Fruit fly (Drosophila melanogaster) whole organism, prepupa: ENCODE data around the gene CG15734.
"Not testable (repeated sequence)": the region's sequence is repeated elsewhere in the genome, so short reads cannot be mapped to it uniquely, and the experiment has no call there.

Experiments
- Blimp-1 ChIP-seq: fragments of 200-800 bp; sonication (Bioruptor generic); optimal IDR thresholded peaks from 3 replicates; lab custom pipeline; 2017; ENCODE audit warnings: missing biosample characterization, missing genetic modification characterization, mild to moderate bottlenecking, moderate library complexity, missing genetic modification reagents
- CG10631 ChIP-seq: fragments of 200-800 bp; sonication (Bioruptor generic); optimal IDR thresholded peaks from 2 replicates; lab custom pipeline; 2016; ENCODE audit warnings: missing biosample characterization, missing genetic modification characterization
- CG10669 ChIP-seq: fragments of 200-800 bp; sonication (Bioruptor generic); optimal IDR thresholded peaks from 3 replicates; lab custom pipeline; 2018; ENCODE audit warnings: missing biosample characterization, mild to moderate bottlenecking, missing genetic modification characterization, moderate library complexity
- CG11294 ChIP-seq: fragments of 200-800 bp; sonication (Bioruptor generic); IDR thresholded peaks from 2 replicates; pipeline ENCODE4 v1.3.6; 2022; ENCODE audit warnings: missing biosample characterization, missing genetic modification characterization
- CG11762 ChIP-seq: fragments of 200-800 bp; sonication (Bioruptor generic); optimal IDR thresholded peaks from 3 replicates; lab custom pipeline; 2016; ENCODE audit warnings: missing biosample characterization, missing genetic modification characterization; ENCODE audit not compliant: insufficient read depth
- CG6163 ChIP-seq: fragments of 200-800 bp; sonication (Bioruptor generic); IDR thresholded peaks from 3 replicates; pipeline ENCODE4 v1.3.6; 2022; ENCODE audit warnings: missing biosample characterization, missing genetic modification characterization
- CG6276 ChIP-seq: fragments of 200-800 bp; sonication (Bioruptor generic); optimal IDR thresholded peaks from 2 replicates; lab custom pipeline; 2017; ENCODE audit warnings: missing biosample characterization, mild to moderate bottlenecking, missing genetic modification characterization
- CG6808 ChIP-seq: fragments of 200-800 bp; sonication (Bioruptor generic); optimal IDR thresholded peaks from 3 replicates; lab custom pipeline; 2017; ENCODE audit warnings: missing biosample characterization, missing genetic modification characterization, mild to moderate bottlenecking, moderate library complexity, missing genetic modification reagents
- CG6854 ChIP-seq: fragments of 200-800 bp; sonication (Bioruptor generic); optimal IDR thresholded peaks from 2 replicates; lab custom pipeline; 2017; ENCODE audit warnings: missing biosample characterization, mild to moderate bottlenecking, missing genetic modification characterization
- CG8119 ChIP-seq: fragments of 200-800 bp; sonication (Bioruptor generic); IDR thresholded peaks from 3 replicates; pipeline ENCODE4 v1.3.6; 2022; ENCODE audit warnings: missing biosample characterization, missing genetic modification characterization
- CG8319 ChIP-seq: fragments of 200-800 bp; sonication (Bioruptor generic); optimal IDR thresholded peaks from 3 replicates; lab custom pipeline; 2016; ENCODE audit warnings: missing biosample characterization, missing genetic modification characterization
- CG8632 ChIP-seq: fragments of 200-800 bp; sonication (Bioruptor generic); optimal IDR thresholded peaks from 3 replicates; lab custom pipeline; 2016; ENCODE audit warnings: missing biosample characterization, missing genetic modification characterization
- CG9139 ChIP-seq: fragments of 200-800 bp; sonication (Bioruptor generic); optimal IDR thresholded peaks from 3 replicates; lab custom pipeline; 2017; ENCODE audit warnings: missing biosample characterization, mild to moderate bottlenecking, missing genetic modification characterization
- Eip78C ChIP-seq: fragments of 200-800 bp; sonication (Bioruptor generic); peaks from one replicate; lab custom pipeline; 2016; ENCODE audit warnings: missing biosample characterization, missing genetic modification characterization
- Eip93F ChIP-seq: fragments of 200-800 bp; sonication (Bioruptor generic); optimal IDR thresholded peaks from 2 replicates; lab custom pipeline; 2016; ENCODE audit warnings: missing biosample characterization, mild to moderate bottlenecking, missing genetic modification characterization
- Gug ChIP-seq: fragments of 200-800 bp; sonication (Bioruptor generic); IDR thresholded peaks from 2 replicates; pipeline ENCODE4 v1.3.6; 2022; ENCODE audit warnings: missing biosample characterization, missing genetic modification characterization
- Hr38 ChIP-seq: sonication (Bioruptor generic); optimal IDR thresholded peaks from 2 replicates; lab custom pipeline; 2016; ENCODE audit warnings: missing biosample characterization, missing genetic modification characterization
- Hr39 ChIP-seq: fragments of 200-800 bp; sonication (Bioruptor generic); optimal IDR thresholded peaks from 2 replicates; lab custom pipeline; 2016; ENCODE audit warnings: missing biosample characterization, missing genetic modification characterization
- Hr4 ChIP-seq: fragments of 200-800 bp; sonication (Bioruptor generic); optimal IDR thresholded peaks from 3 replicates; lab custom pipeline; 2016; ENCODE audit warnings: missing biosample characterization, missing genetic modification characterization
- Met ChIP-seq: fragments of 200-800 bp; sonication (Bioruptor generic); optimal IDR thresholded peaks from 3 replicates; lab custom pipeline; 2016; ENCODE audit warnings: missing biosample characterization, missing genetic modification characterization
- OdsH ChIP-seq: fragments of 200-800 bp; sonication (Bioruptor generic); optimal IDR thresholded peaks from 3 replicates; lab custom pipeline; 2016; ENCODE audit warnings: missing biosample characterization, missing genetic modification characterization
- Smox ChIP-seq: fragments of 200-800 bp; sonication (Bioruptor generic); optimal IDR thresholded peaks from 3 replicates; lab custom pipeline; 2016; ENCODE audit warnings: missing biosample characterization, missing genetic modification characterization
- Sox102F ChIP-seq: fragments of 200-800 bp; sonication (Bioruptor generic); optimal IDR thresholded peaks from 2 replicates; lab custom pipeline; 2016; ENCODE audit warnings: missing biosample characterization, mild to moderate bottlenecking, missing genetic modification characterization
- Sox15 ChIP-seq: fragments of 200-800 bp; sonication (Bioruptor generic); optimal IDR thresholded peaks from 3 replicates; lab custom pipeline; 2016; ENCODE audit warnings: missing biosample characterization, missing genetic modification characterization
- acj6 ChIP-seq: fragments of 200-800 bp; sonication (Bioruptor generic); optimal IDR thresholded peaks from 3 replicates; lab custom pipeline; 2016; ENCODE audit warnings: missing biosample characterization, missing genetic modification characterization
- cyc ChIP-seq: fragments of 200-800 bp; sonication (Bioruptor generic); optimal IDR thresholded peaks from 3 replicates; lab custom pipeline; 2016; ENCODE audit warnings: missing biosample characterization, missing genetic modification characterization
- dac ChIP-seq: fragments of 200-800 bp; sonication (Bioruptor generic); optimal IDR thresholded peaks from 2 replicates; lab custom pipeline; 2017; ENCODE audit warnings: missing biosample characterization, mild to moderate bottlenecking, missing genetic modification characterization
- esn ChIP-seq: fragments of 200-800 bp; sonication (Bioruptor generic); optimal IDR thresholded peaks from 2 replicates; lab custom pipeline; 2016; ENCODE audit warnings: missing biosample characterization, mild to moderate bottlenecking, missing genetic modification characterization, moderate library complexity
- fd59A ChIP-seq: fragments of 200-800 bp; sonication (Bioruptor generic); optimal IDR thresholded peaks from 2 replicates; lab custom pipeline; 2017; ENCODE audit warnings: missing biosample characterization, mild to moderate bottlenecking, missing genetic modification characterization, missing genetic modification reagents
- fd85E ChIP-seq: fragments of 200-800 bp; sonication (Bioruptor generic); optimal IDR thresholded peaks from 3 replicates; lab custom pipeline; 2016; ENCODE audit warnings: missing biosample characterization, missing genetic modification characterization
- net ChIP-seq: fragments of 200-800 bp; sonication (Bioruptor generic); optimal IDR thresholded peaks from 3 replicates; lab custom pipeline; 2016; ENCODE audit warnings: missing biosample characterization, missing genetic modification characterization
- pdm3 ChIP-seq: fragments of 200-800 bp; sonication (Bioruptor generic); optimal IDR thresholded peaks from 3 replicates; lab custom pipeline; 2016; ENCODE audit warnings: missing biosample characterization, missing genetic modification characterization
- salr ChIP-seq, 2 experiments: fragments of 200-800 bp; sonication (Bioruptor generic); optimal IDR thresholded peaks; 3 replicates each; lab custom pipeline; 2016 to 2018; ENCODE audit warnings: missing biosample characterization in 2 of 2, missing genetic modification characterization in 2 of 2, mild to moderate bottlenecking in 1 of 2
- spab ChIP-seq: fragments of 200-800 bp; sonication (Bioruptor generic); optimal IDR thresholded peaks from 2 replicates; lab custom pipeline; 2017; ENCODE audit warnings: missing biosample characterization, mild to moderate bottlenecking, missing genetic modification characterization, missing genetic modification reagents
- ss ChIP-seq, 2 experiments: fragments of 200-800 bp; sonication (Bioruptor generic); optimal IDR thresholded peaks; 2 replicates in 1 of 2; 3 replicates in 1 of 2; lab custom pipeline; 2017 to 2018; ENCODE audit warnings: mild to moderate bottlenecking in 2 of 2, missing biosample characterization in 2 of 2, missing genetic modification characterization in 2 of 2, moderate library complexity in 1 of 2
- svp ChIP-seq: fragments of 200-800 bp; sonication (Bioruptor generic); peaks from one replicate; lab custom pipeline; 2016; ENCODE audit warnings: missing biosample characterization, missing genetic modification characterization

CG15734 gene

dm6 chrX:12086925-12087324, at the start of gene CG15734:
CG15734 (minus strand) TSS chrX:12087025.
- not testable (repeated sequence) for TF ChIP-seq svp (GFP tag; lab: Kevin White, UChicago); Smox (GFP tag; lab: Kevin White, UChicago); CG6163

dm6 chrX:12128045-12128444, 41.2 kb upstream of the CG15734 start:
- TF ChIP-seq pdm3 (GFP tag; lab: Kevin White, UChicago): no peak
- TF ChIP-seq CG10631: no peak
- TF ChIP-seq Hr39: no peak
- TF ChIP-seq Hr4 (GFP tag; lab: Kevin White, UChicago): no peak
- TF ChIP-seq svp (GFP tag; lab: Kevin White, UChicago): no peak
- no peak for TF ChIP-seq fd85E (GFP tag; lab: Kevin White, UChicago)
- TF ChIP-seq CG6808 (GFP tag; lab: Kevin White, UChicago): no peak
- TF ChIP-seq Sox15 (GFP tag; lab: Kevin White, UChicago): no peak
- TF ChIP-seq Eip93F (GFP tag; lab: Kevin White, UChicago): no peak
- TF ChIP-seq CG11762 (GFP tag; lab: Kevin White, UChicago): no peak
- TF ChIP-seq esn (GFP tag; lab: Kevin White, UChicago): no peak
- no peak for TF ChIP-seq Hr38
- TF ChIP-seq spab (GFP tag; lab: Kevin White, UChicago): no peak
- no peak for TF ChIP-seq Blimp-1 (GFP tag; lab: Kevin White, UChicago)
- no peak for TF ChIP-seq Smox (GFP tag; lab: Kevin White, UChicago)
- TF ChIP-seq Eip78C (GFP tag; lab: Kevin White, UChicago): no peak
- TF ChIP-seq CG11294: no peak

- TF ChIP-seq Gug (GFP tag; lab: Robert Waterston, UW): no peak
- TF ChIP-seq fd59A (GFP tag; lab: Kevin White, UChicago): no peak
- TF ChIP-seq acj6 (GFP tag; lab: Kevin White, UChicago): no peak
- TF ChIP-seq Met: no peak
- no peak for TF ChIP-seq CG10669 (GFP tag; lab: Kevin White, UChicago)
Measured at dm6 chrX:12119349-12119748, 32.5 kb upstream of the CG15734 start.

- no peak for TF ChIP-seq acj6 (GFP tag; lab: Kevin White, UChicago)
- no peak for TF ChIP-seq Sox15 (GFP tag; lab: Kevin White, UChicago)
- no peak for TF ChIP-seq fd85E (GFP tag; lab: Kevin White, UChicago)
- no peak for TF ChIP-seq CG6854 (GFP tag; lab: Kevin White, UChicago)
- TF ChIP-seq cyc (GFP tag; lab: Kevin White, UChicago): no peak
- TF ChIP-seq CG8319 (GFP tag; lab: Kevin White, UChicago): no peak
- no peak for TF ChIP-seq CG8632 (GFP tag; lab: Kevin White, UChicago)
- no peak for TF ChIP-seq salr (GFP tag; optimal IDR thresholded peaks at IDR 0.05; lab: Kevin White, UChicago)
- TF ChIP-seq CG6276 (GFP tag; lab: Kevin White, UChicago): no peak
- no peak for TF ChIP-seq spab (GFP tag; lab: Kevin White, UChicago)
- no peak for TF ChIP-seq Hr39
- no peak for TF ChIP-seq dac (GFP tag; lab: Kevin White, UChicago)
- no peak for TF ChIP-seq CG8119 (GFP tag; lab: Robert Waterston, UW)
- TF ChIP-seq CG9139 (GFP tag; lab: Kevin White, UChicago): no peak
- no peak for TF ChIP-seq CG10669 (GFP tag; lab: Kevin White, UChicago)
- no peak for TF ChIP-seq Sox102F (GFP tag; lab: Kevin White, UChicago)
- TF ChIP-seq net (GFP tag; lab: Kevin White, UChicago): no peak
- TF ChIP-seq, all 60 proteins: peak for 0
Measured at dm6 chrX:12106900-12107299, 20.1 kb upstream of the CG15734 start, which contains the start of gene CG2750. CG2750 (plus strand) TSS chrX:12107200.

- TF ChIP-seq OdsH (GFP tag; lab: Kevin White, UChicago) (no peak), svp (GFP tag; lab: Kevin White, UChicago) (peak; percentile 1), ss (GFP tag; optimal IDR thresholded peaks at IDR 0.05; lab: Kevin White, UChicago) (no peak)
Measured at dm6 chrX:12104219-12104618, 17.4 kb upstream of the CG15734 start.
